Fruit fly (Drosophila melanogaster) whole organism, embryonic: ENCODE results near the gene CG8326.
A peak's percentile ranks its signal among the peaks of the same experiment; 100 is the strongest.

Source experiments
- Bdp1 ChIP-seq: fragments of 200-800 bp; sonication (Bioruptor generic); optimal IDR thresholded peaks from 3 replicates; lab custom pipeline; 2016; ENCODE audit warnings: missing biosample characterization, missing genetic modification characterization
- CG11695 ChIP-seq: fragments of 200-800 bp; sonication (Bioruptor generic); IDR thresholded peaks from 3 replicates; pipeline ENCODE4 v1.3.6; 2022; ENCODE audit warnings: missing biosample characterization, missing genetic modification characterization
- CG12391 ChIP-seq: fragments of 200-800 bp; sonication (Bioruptor generic); optimal IDR thresholded peaks from 3 replicates; lab custom pipeline; 2018; ENCODE audit warnings: missing biosample characterization, mild to moderate bottlenecking, missing genetic modification characterization, moderate library complexity
- CG12769 ChIP-seq: fragments of 200-800 bp; sonication (Bioruptor generic); optimal IDR thresholded peaks from 2 replicates; lab custom pipeline; 2019; ENCODE audit warnings: missing biosample characterization, mild to moderate bottlenecking, missing genetic modification characterization, moderate library complexity
- CG13123 ChIP-seq: fragments of 200-800 bp; sonication (Bioruptor generic); optimal IDR thresholded peaks from 2 replicates; lab custom pipeline; 2016; ENCODE audit warnings: missing biosample characterization, missing genetic modification characterization
- CG13775 ChIP-seq: fragments of 200-800 bp; sonication (Bioruptor generic); optimal IDR thresholded peaks from 3 replicates; lab custom pipeline; 2017; ENCODE audit warnings: missing biosample characterization, mild to moderate bottlenecking, missing genetic modification characterization
- CG1529 ChIP-seq: fragments of 200-800 bp; sonication (Bioruptor generic); optimal IDR thresholded peaks from 3 replicates; lab custom pipeline; 2018; ENCODE audit warnings: missing biosample characterization, missing genetic modification characterization
- CG15514 ChIP-seq: fragments of 200-800 bp; sonication (Bioruptor generic); optimal IDR thresholded peaks from 3 replicates; lab custom pipeline; 2017; ENCODE audit warnings: missing biosample characterization, missing genetic modification characterization, mild to moderate bottlenecking, moderate library complexity, missing genetic modification reagents
- CG17385 ChIP-seq: fragments of 200-800 bp; sonication (Bioruptor generic); optimal IDR thresholded peaks from 3 replicates; lab custom pipeline; 2018; ENCODE audit warnings: missing biosample characterization, mild to moderate bottlenecking, missing genetic modification characterization
- CG1792 ChIP-seq: fragments of 200-800 bp; sonication (Bioruptor generic); optimal IDR thresholded peaks from 2 replicates; lab custom pipeline; 2016; ENCODE audit warnings: missing biosample characterization, missing genetic modification characterization
- CG2129 ChIP-seq: fragments of 200-800 bp; sonication (Bioruptor generic); IDR thresholded peaks from 2 replicates; pipeline ENCODE4 v1.3.6; 2022; ENCODE audit warnings: missing biosample characterization, missing genetic modification characterization; ENCODE audit not compliant: partially characterized antibody
- CG34422 ChIP-seq: fragments of 200-800 bp; sonication (Bioruptor generic); IDR thresholded peaks from 3 replicates; pipeline ENCODE4 v1.3.6; 2022; ENCODE audit warnings: missing biosample characterization, missing genetic modification characterization
- CG3847 ChIP-seq: fragments of 200-800 bp; sonication (Bioruptor generic); IDR thresholded peaks from 2 replicates; pipeline ENCODE4 v1.3.6; 2022; ENCODE audit warnings: missing biosample characterization, missing genetic modification characterization
- CG4360 ChIP-seq: fragments of 200-800 bp; sonication (Bioruptor generic); IDR thresholded peaks from 2 replicates; pipeline ENCODE4 v1.3.6; 2022; ENCODE audit warnings: missing biosample characterization, missing genetic modification characterization
- CG6683 ChIP-seq: fragments of 200-800 bp; sonication (Bioruptor generic); optimal IDR thresholded peaks from 2 replicates; lab custom pipeline; 2017; ENCODE audit warnings: missing biosample characterization, mild to moderate bottlenecking, missing genetic modification characterization, missing genetic modification reagents
- CG6689 ChIP-seq: fragments of 200-800 bp; sonication (Bioruptor generic); IDR thresholded peaks from 2 replicates; pipeline ENCODE4 v1.3.6; 2022; ENCODE audit warnings: missing biosample characterization, missing genetic modification characterization
- CG7556 ChIP-seq: fragments of 200-800 bp; sonication (Bioruptor generic); optimal IDR thresholded peaks from 2 replicates; lab custom pipeline; 2017; ENCODE audit warnings: missing biosample characterization, mild to moderate bottlenecking, missing genetic modification characterization
- CG7745 ChIP-seq: fragments of 200-800 bp; sonication (Bioruptor generic); optimal IDR thresholded peaks from 2 replicates; lab custom pipeline; 2018; ENCODE audit warnings: missing biosample characterization, mild to moderate bottlenecking, missing genetic modification characterization, moderate library complexity
- CG7839 ChIP-seq: fragments of 200-800 bp; sonication (Bioruptor generic); optimal IDR thresholded peaks from 3 replicates; lab custom pipeline; 2018; ENCODE audit warnings: missing biosample characterization, mild to moderate bottlenecking, missing genetic modification characterization, moderate library complexity
- CG8281 ChIP-seq: fragments of 200-800 bp; sonication (Bioruptor generic); optimal IDR thresholded peaks from 2 replicates; lab custom pipeline; 2018; ENCODE audit warnings: missing biosample characterization, mild to moderate bottlenecking, missing genetic modification characterization, moderate library complexity
- CG8924 ChIP-seq: fragments of 200-800 bp; optimal IDR thresholded peaks from 3 replicates; lab custom pipeline; 2019; ENCODE audit warnings: missing biosample characterization, mild to moderate bottlenecking, missing genetic modification characterization, moderate library complexity
- Dref ChIP-seq: fragments of 200-800 bp; sonication (Bioruptor generic); IDR thresholded peaks from 2 replicates; pipeline ENCODE4 v1.3.6; 2022; ENCODE audit warnings: missing biosample characterization, missing genetic modification characterization
- Ets65A ChIP-seq: fragments of 200-800 bp; sonication (Bioruptor generic); peaks from one replicate; lab custom pipeline; 2016; ENCODE audit warnings: missing biosample characterization, missing genetic modification characterization
- Gsc ChIP-seq: fragments of 200-800 bp; sonication (Bioruptor generic); IDR thresholded peaks from 2 replicates; pipeline ENCODE4 v1.3.6; 2022; ENCODE audit warnings: missing biosample characterization, missing genetic modification characterization
- HLH3B ChIP-seq: fragments of 200-800 bp; sonication (Bioruptor generic); IDR thresholded peaks from 2 replicates; pipeline ENCODE4 v1.3.6; 2022; ENCODE audit warnings: missing biosample characterization, missing genetic modification characterization
- NFAT ChIP-seq: fragments of 200-800 bp; sonication (Bioruptor generic); IDR thresholded peaks from 2 replicates; pipeline ENCODE4 v1.3.6; 2022; ENCODE audit warnings: missing biosample characterization, missing genetic modification characterization
- Ptx1 ChIP-seq: fragments of 200-800 bp; sonication (Bioruptor generic); IDR thresholded peaks from 2 replicates; pipeline ENCODE4 v1.3.6; 2022; ENCODE audit warnings: missing biosample characterization, missing genetic modification characterization
- Sox102F ChIP-seq: fragments of 200-800 bp; sonication (Bioruptor generic); optimal IDR thresholded peaks from 2 replicates; lab custom pipeline; 2018; ENCODE audit warnings: missing biosample characterization, mild to moderate bottlenecking, missing genetic modification characterization, moderate library complexity
- Usf ChIP-seq: fragments of 200-800 bp; sonication (Bioruptor generic); optimal IDR thresholded peaks from 2 replicates; lab custom pipeline; 2017; ENCODE audit warnings: missing genotype, missing biosample characterization, missing genetic modification characterization
- Vsx1 ChIP-seq: fragments of 200-800 bp; sonication (Bioruptor generic); optimal IDR thresholded peaks from 2 replicates; lab custom pipeline; 2017; ENCODE audit warnings: missing biosample characterization, mild to moderate bottlenecking, missing genetic modification characterization, missing genetic modification reagents
- aop ChIP-seq: fragments of 200-800 bp; sonication (Bioruptor generic); IDR thresholded peaks from 2 replicates; pipeline ENCODE4 v1.3.6; 2022; ENCODE audit warnings: missing biosample characterization, missing genetic modification characterization
- bab2 ChIP-seq: fragments of 200-800 bp; sonication (Bioruptor generic); optimal IDR thresholded peaks from 2 replicates; lab custom pipeline; 2016; ENCODE audit warnings: missing biosample characterization, missing genetic modification characterization
- bigmax ChIP-seq: fragments of 200-800 bp; sonication (Bioruptor generic); optimal IDR thresholded peaks from 2 replicates; lab custom pipeline; 2018; ENCODE audit warnings: missing biosample characterization, mild to moderate bottlenecking, missing genetic modification characterization
- bowl ChIP-seq: fragments of 200-800 bp; sonication (Bioruptor generic); IDR thresholded peaks from 2 replicates; pipeline ENCODE4 v1.3.6; 2022; ENCODE audit warnings: missing biosample characterization, missing genetic modification characterization
- btn ChIP-seq: fragments of 200-800 bp; sonication (Bioruptor generic); optimal IDR thresholded peaks from 2 replicates; lab custom pipeline; 2016; ENCODE audit warnings: missing biosample characterization, missing genetic modification characterization
- cad ChIP-seq: fragments of >200 bp; optimal IDR thresholded peaks from 2 replicates; lab custom pipeline; 2017; ENCODE audit warnings: missing biosample characterization, missing genetic modification characterization
- corto ChIP-seq: fragments of 200-800 bp; sonication (Bioruptor generic); optimal IDR thresholded peaks from 2 replicates; lab custom pipeline; 2016; ENCODE audit warnings: missing biosample characterization, mild to moderate bottlenecking, missing genetic modification characterization, moderate library complexity
- crc ChIP-seq: fragments of 200-800 bp; sonication (Bioruptor generic); optimal IDR thresholded peaks from 2 replicates; lab custom pipeline; 2016; ENCODE audit warnings: missing biosample characterization, missing genetic modification characterization
- dimm ChIP-seq: fragments of 200-800 bp; sonication (Bioruptor generic); IDR thresholded peaks from 2 replicates; pipeline ENCODE4 v1.3.6; 2022; ENCODE audit warnings: missing biosample characterization, missing genetic modification characterization
- dpn ChIP-seq, 2 experiments: fragments of 200-800 bp; sonication (Bioruptor generic); optimal IDR thresholded peaks; 3 replicates each; lab custom pipeline; 2016; ENCODE audit warnings: missing biosample characterization in 2 of 2, missing genetic modification characterization in 2 of 2
- gsb-n ChIP-seq: fragments of 200-800 bp; sonication (Bioruptor generic); optimal IDR thresholded peaks from 3 replicates; lab custom pipeline; 2018; ENCODE audit warnings: missing biosample characterization, mild to moderate bottlenecking, missing genetic modification characterization
- ham ChIP-seq: fragments of 200-800 bp; sonication (Bioruptor generic); IDR thresholded peaks from 2 replicates; pipeline ENCODE4 v1.3.6; 2022; ENCODE audit warnings: missing biosample characterization, missing genetic modification characterization
- insv ChIP-seq, 2 experiments: fragments of 200-800 bp; sonication (Bioruptor generic); optimal IDR thresholded peaks; 3 replicates each; lab custom pipeline; 2016 to 2018; ENCODE audit warnings: missing biosample characterization in 2 of 2, missing genetic modification characterization in 2 of 2
- lbe ChIP-seq: fragments of 200-800 bp; sonication (Bioruptor generic); optimal IDR thresholded peaks from 2 replicates; lab custom pipeline; 2016; ENCODE audit warnings: missing biosample characterization, mild to moderate bottlenecking, missing genetic modification characterization
- p53 ChIP-seq: fragments of 200-800 bp; sonication (Bioruptor generic); optimal IDR thresholded peaks from 2 replicates; lab custom pipeline; 2016; ENCODE audit warnings: missing biosample characterization, missing genetic modification characterization
- repo ChIP-seq: fragments of 200-800 bp; sonication (Bioruptor generic); optimal IDR thresholded peaks from 2 replicates; lab custom pipeline; 2016; ENCODE audit warnings: missing biosample characterization, missing genetic modification characterization
- slbo ChIP-seq: fragments of 200-800 bp; sonication (Bioruptor generic); IDR thresholded peaks from 2 replicates; pipeline ENCODE4 v1.3.6; 2022; ENCODE audit warnings: missing biosample characterization, missing genetic modification characterization
- tap ChIP-seq: fragments of 200-800 bp; optimal IDR thresholded peaks from 3 replicates; lab custom pipeline; 2019; ENCODE audit warnings: missing biosample characterization, mild to moderate bottlenecking, missing genetic modification characterization, moderate library complexity
- zen ChIP-seq: fragments of 200-800 bp; sonication (Bioruptor generic); optimal IDR thresholded peaks from 3 replicates; lab custom pipeline; 2018; ENCODE audit warnings: missing biosample characterization, mild to moderate bottlenecking, missing genetic modification characterization, moderate library complexity
- zf30C ChIP-seq: fragments of 200-800 bp; sonication (Bioruptor generic); optimal IDR thresholded peaks from 3 replicates; lab custom pipeline; 2018; ENCODE audit warnings: missing biosample characterization, mild to moderate bottlenecking, missing genetic modification characterization

Gene CG8326

dm6 chrX:17578869-17579781 is 50.2 kb downstream of the CG8326 start, which contains the start of gene Ankle2 (continued):
- TF ChIP-seq CG2129 (GFP tag; lab: Robert Waterston, UW) (peak; percentile 25; the same call in 1 of the 2 replicates), bowl (no peak), CG12769 (tag; lab: Kevin White, UChicago) (no peak), CG7839 (tag; lab: Kevin White, UChicago) (no peak), CG1792 (GFP tag; lab: Kevin White, UChicago) (no peak), bab2 (no peak), zen (tag; lab: Kevin White, UChicago) (no peak), Ets65A (GFP tag; lab: Kevin White, UChicago) (no peak), Bdp1 (GFP tag; lab: Kevin White, UChicago) (no peak), CG8281 (tag; lab: Kevin White, UChicago) (no peak), CG12391 (tag; lab: Kevin White, UChicago) (no peak), CG3847 (GFP tag; lab: Robert Waterston, UW) (no peak), Usf (GFP tag; lab: Kevin White, UChicago) (no peak), CG6689 (GFP tag; lab: Robert Waterston, UW) (no peak), Ptx1 (GFP tag; lab: Robert Waterston, UW) (no peak), zf30C (GFP tag; lab: Kevin White, UChicago) (no peak), aop (no peak), CG34422 (GFP tag; lab: Robert Waterston, UW) (no peak), CG1529 (no peak), Dref (GFP tag; lab: Robert Waterston, UW) (peak; percentile 60), gsb-n (tag; lab: Kevin White, UChicago) (no peak), Vsx1 (GFP tag; lab: Kevin White, UChicago) (no peak), CG15514 (GFP tag; lab: Kevin White, UChicago) (no peak), dpn (GFP tag; optimal IDR thresholded peaks at IDR 0.05; lab: Kevin White, UChicago) (no peak), CG7745 (tag; lab: Kevin White, UChicago) (no peak), slbo (GFP tag; lab: Robert Waterston, UW) (no peak), repo (GFP tag; lab: Kevin White, UChicago) (no peak), dimm (GFP tag; lab: Robert Waterston, UW) (no peak), NFAT (GFP tag; lab: Robert Waterston, UW) (no peak), Gsc (GFP tag; lab: Robert Waterston, UW) (no peak), Sox102F (GFP tag; lab: Kevin White, UChicago) (no peak), tap (no peak), CG13775 (GFP tag; lab: Kevin White, UChicago) (no peak), CG7556 (GFP tag; lab: Kevin White, UChicago) (no peak), bigmax (GFP tag; lab: Kevin White, UChicago) (no peak), insv (GFP tag; optimal IDR thresholded peaks at IDR 0.05; lab: Kevin White, UChicago) (no peak), HLH3B (GFP tag; lab: Robert Waterston, UW) (no peak), crc (GFP tag; lab: Kevin White, UChicago) (no peak), CG11695 (GFP tag; lab: Robert Waterston, UW) (no peak), CG8924 (tag; lab: Kevin White, UChicago) (no peak), ham (GFP tag; lab: Robert Waterston, UW) (no peak), lbe (GFP tag; lab: Kevin White, UChicago) (no peak), btn (GFP tag; lab: Kevin White, UChicago) (no peak), CG13123 (GFP tag; lab: Kevin White, UChicago) (no peak), corto (GFP tag; lab: Kevin White, UChicago) (no peak), cad (GFP tag; lab: Kevin White, UChicago) (no peak), CG4360 (GFP tag; lab: Robert Waterston, UW) (peak; percentile 68), CG6683 (GFP tag; lab: Kevin White, UChicago) (no peak), p53 (no peak), CG17385 (GFP tag; lab: Kevin White, UChicago) (no peak)
